Worm (Caenorhabditis elegans): ENCODE data around the gene T02C12.5.

DNA sequence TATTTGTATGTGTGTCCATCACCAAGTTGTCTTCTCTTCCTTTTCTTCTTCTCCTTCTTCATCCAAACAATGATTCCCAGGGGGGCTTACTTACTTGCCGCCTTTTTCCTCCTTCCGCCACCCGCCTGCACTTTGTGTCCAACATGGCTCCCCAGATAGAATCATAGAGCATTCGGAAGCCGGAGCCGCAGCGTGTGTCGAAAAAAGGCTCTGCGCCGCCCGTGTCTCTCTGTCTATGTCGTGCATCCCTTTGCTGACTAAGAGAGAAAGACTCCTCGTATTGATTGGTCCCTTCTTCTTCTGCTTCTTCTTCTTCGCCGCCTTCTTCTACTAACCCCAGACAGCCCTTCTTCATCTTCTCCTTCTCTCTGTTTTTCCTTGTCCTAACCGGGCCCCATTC, 35.8 kb upstream of the T02C12.5 start:
- no peak for TF ChIP-seq egl-27 (tag; optimal IDR thresholded peaks at IDR 0.05)
- no peak for TF ChIP-seq ama-1 (optimal IDR thresholded peaks at IDR 0.05)
- TF ChIP-seq ces-1 (GFP tag; optimal IDR thresholded peaks at IDR 0.05) = no peak
- no peak for TF ChIP-seq unc-130 (tag; optimal IDR thresholded peaks at IDR 0.05)
- TF ChIP-seq nhr-237 (tag; optimal IDR thresholded peaks at IDR 0.05) = no peak
- TF ChIP-seq dpl-1 (GFP tag; optimal IDR thresholded peaks at IDR 0.05) = peak in 1 of 3 experiments; percentile 39
- TF ChIP-seq elt-3 (tag; optimal IDR thresholded peaks at IDR 0.05) = no peak
- TF ChIP-seq nhr-76 (tag; optimal IDR thresholded peaks at IDR 0.05) = no peak
- no peak for TF ChIP-seq mdl-1 (tag; optimal IDR thresholded peaks at IDR 0.05)
- peak; percentile 67 for TF ChIP-seq unc-86 (tag; optimal IDR thresholded peaks at IDR 0.05)
- no peak for TF ChIP-seq nhr-77 (tag; optimal IDR thresholded peaks at IDR 0.05)
